Worm (Caenorhabditis elegans) whole organism, early embryonic: ENCODE measurements around the gene C01G10.6.

Source experiments
- B0310.2 ChIP-seq: sonication (generic microtip); optimal IDR thresholded peaks from 2 replicates; lab custom pipeline; 2016; ENCODE audit warnings: mild to moderate bottlenecking, missing genetic modification characterization, missing compliant biosample characterization
- F13C5.2 ChIP-seq: sonication (generic microtip); optimal IDR thresholded peaks from 2 replicates; lab custom pipeline; 2017; ENCODE audit warnings: mild to moderate bottlenecking, missing genetic modification characterization, inconsistent platforms, missing compliant biosample characterization
- aly-1 ChIP-seq: sonication (generic microtip); optimal IDR thresholded peaks from 2 replicates; lab custom pipeline; 2016; ENCODE audit warnings: missing genetic modification characterization, missing compliant biosample characterization
- ama-1 ChIP-seq: fragments of 150-350 bp; optimal IDR thresholded peaks from 2 replicates; lab custom pipeline; 2014
- ets-7 ChIP-seq: sonication (generic microtip); optimal IDR thresholded peaks from 2 replicates; lab custom pipeline; 2016; ENCODE audit warnings: missing genotype, missing genetic modification characterization, missing compliant biosample characterization
- flt-1 ChIP-seq: fragments of 200-800 bp; sonication (Bioruptor generic); IDR thresholded peaks from 2 replicates; pipeline ENCODE4 v1.3.6; 2022; ENCODE audit warnings: missing genetic modification characterization, missing compliant biosample characterization
- hmbx-1 ChIP-seq: sonication (generic microtip); optimal IDR thresholded peaks from 2 replicates; lab custom pipeline; 2016; ENCODE audit warnings: mild to moderate bottlenecking, missing genetic modification characterization, missing compliant biosample characterization
- sea-1 ChIP-seq: fragments of 200-800 bp; sonication (Bioruptor generic); conservative IDR thresholded peaks from 2 replicates; pipeline ENCODE4 v1.3.6; 2022; ENCODE audit warnings: missing genetic modification characterization, missing compliant biosample characterization
- tbx-11 ChIP-seq: fragments of 200-800 bp; sonication (Bioruptor generic); IDR thresholded peaks from 2 replicates; pipeline ENCODE4 v1.3.6; 2022; ENCODE audit warnings: missing genetic modification characterization, missing compliant biosample characterization
- tbx-37 ChIP-seq: fragments of 200-800 bp; sonication (Bioruptor generic); conservative IDR thresholded peaks from 2 replicates; pipeline ENCODE4 v1.3.6; 2022; ENCODE audit warnings: missing genetic modification reagents, missing genetic modification characterization, missing compliant biosample characterization

DNA sequence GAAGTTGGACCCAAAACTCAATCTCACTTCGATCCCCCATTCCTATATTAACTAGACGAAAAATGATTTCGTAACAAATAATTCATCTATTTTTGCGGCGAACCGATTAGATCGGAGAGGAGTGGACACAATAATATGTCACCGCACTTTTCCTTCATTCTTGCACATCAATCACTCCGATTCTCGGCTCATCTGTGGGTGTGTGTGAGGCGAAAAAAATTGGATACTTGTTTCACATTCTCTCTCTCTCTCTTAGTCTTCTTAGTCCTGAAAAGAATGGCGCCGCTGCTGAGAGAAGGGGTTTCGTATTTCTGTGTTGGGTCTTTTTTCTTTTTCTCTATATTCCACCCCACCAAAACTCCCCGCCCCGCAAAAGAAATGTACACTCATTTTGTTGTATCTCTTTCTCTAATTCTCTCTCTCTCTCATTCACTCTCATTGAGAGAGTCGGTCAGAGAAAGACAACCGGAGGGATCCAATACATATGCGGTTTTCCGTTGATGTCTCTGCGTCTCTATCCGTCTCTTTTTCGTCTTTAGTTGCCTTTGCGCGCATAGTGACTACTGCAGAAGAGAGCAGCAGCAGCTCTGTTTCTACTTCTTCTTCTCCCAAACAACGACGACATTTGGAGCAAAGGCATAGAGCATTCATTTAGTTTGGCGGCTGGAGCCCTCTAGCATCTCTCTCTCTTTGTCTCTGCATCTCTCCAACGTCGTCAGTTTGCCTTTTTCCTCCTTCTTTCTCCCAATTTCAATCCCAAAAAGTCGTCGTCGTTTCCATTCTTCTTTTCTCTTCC is 16.2 kb upstream of the C01G10.6 start, which contains the start of gene unc-76:
- TF ChIP-seq ama-1 (no peak), flt-1 (GFP tag; lab: Robert Waterston, UW) (no peak), sea-1 (GFP tag; lab: Robert Waterston, UW) (no peak), aly-1 (tag; lab: Kevin White, UChicago) (peak; percentile 14), F13C5.2 (tag; lab: Kevin White, UChicago) (no peak), tbx-37 (GFP tag; lab: Robert Waterston, UW) (no peak), tbx-11 (no peak), hmbx-1 (tag; lab: Kevin White, UChicago) (no peak), B0310.2 (tag; lab: Kevin White, UChicago) (no peak), ets-7 (tag; lab: Kevin White, UChicago) (no peak)
